Fruit fly (Drosophila melanogaster): ENCODE results near the gene Srp72.

Srp72 gene

dm6 chr3R:20555023-20555422 lies 33.5 kb upstream of the Srp72 start (continued):
- TF ChIP-seq tap (tag; optimal IDR thresholded peaks at IDR 0.05) (peak; percentile 74), corto (GFP tag; optimal IDR thresholded peaks at IDR 0.05) (peak; percentile 36), Bteb2 (GFP tag; optimal IDR thresholded peaks at IDR 0.05) (no peak), CG13894 (tag; optimal IDR thresholded peaks at IDR 0.05) (peak; percentile 67), ac (GFP tag; optimal IDR thresholded peaks at IDR 0.05) (no peak), lab (GFP tag; optimal IDR thresholded peaks at IDR 0.05) (peak; percentile 89), ssp (GFP tag; IDR thresholded peaks at IDR 0.05) (peak; percentile 40; the same call in 1 of the 2 replicates), Spps (tag; optimal IDR thresholded peaks at IDR 0.05) (no peak), CG9609 (GFP tag; optimal IDR thresholded peaks at IDR 0.05) (no peak), CG1647 (GFP tag; optimal IDR thresholded peaks at IDR 0.05) (peak; percentile 30), Fer3 (tag; optimal IDR thresholded peaks at IDR 0.05) (peak; percentile 80), dan (GFP tag; IDR thresholded peaks at IDR 0.05) (no peak), fd102C (GFP tag; optimal IDR thresholded peaks at IDR 0.05) (no peak), Mrtf (GFP tag; IDR thresholded peaks at IDR 0.05) (no peak), CG17385 (GFP tag; optimal IDR thresholded peaks at IDR 0.05) (no peak), Jarid2 (GFP tag; optimal IDR thresholded peaks at IDR 0.05) (no peak), ATbp (GFP tag; optimal IDR thresholded peaks at IDR 0.05) (no peak), jing (GFP tag; optimal IDR thresholded peaks at IDR 0.05) (no peak), br (optimal IDR thresholded peaks at IDR 0.05) (no peak), dati (GFP tag; IDR thresholded peaks at IDR 0.05) (no peak), org-1 (GFP tag; optimal IDR thresholded peaks at IDR 0.05) (no peak), Sox102F (GFP tag; optimal IDR thresholded peaks at IDR 0.05) (no peak), CG32767 (GFP tag; IDR thresholded peaks at IDR 0.05) (no peak), dmrt99B (tag; optimal IDR thresholded peaks at IDR 0.05) (peak; percentile 57), NK7.1 (GFP tag; optimal IDR thresholded peaks at IDR 0.05) (no peak), pros (GFP tag; optimal IDR thresholded peaks at IDR 0.05) (no peak), CG7987 (GFP tag; optimal IDR thresholded peaks at IDR 0.05) (no peak), zfh1 (GFP tag; IDR thresholded peaks at IDR 0.05) (no peak), Opbp (GFP tag; IDR thresholded peaks at IDR 0.05; ENCODE audit: partially characterized antibody) (no peak), vvl (GFP tag; IDR thresholded peaks at IDR 0.05) (peak; percentile 87), CG18599 (GFP tag; optimal IDR thresholded peaks at IDR 0.05) (peak; percentile 75), CG5245 (GFP tag; optimal IDR thresholded peaks at IDR 0.05) (no peak), CG3065 (GFP tag; optimal IDR thresholded peaks at IDR 0.05) (no peak), danr (GFP tag; IDR thresholded peaks at IDR 0.05) (no peak), ttk (GFP tag; IDR thresholded peaks at IDR 0.05) (0 out of 2 replicates have a peak, but pooled peaks have one; percentile 20), CG11093 (GFP tag; IDR thresholded peaks at IDR 0.05) (peak; percentile 38; the same call in 1 of the 3 replicates), insv (GFP tag; optimal IDR thresholded peaks at IDR 0.05) (no peak), CG13287 (GFP tag; IDR thresholded peaks at IDR 0.05; ENCODE audit: partially characterized antibody) (no peak), NC2β (GFP tag; optimal IDR thresholded peaks at IDR 0.05) (no peak), HHEX (GFP tag; optimal IDR thresholded peaks at IDR 0.05) (peak; percentile 54), Bdp1 (GFP tag; optimal IDR thresholded peaks at IDR 0.05) (no peak), CG31388 (GFP tag; optimal IDR thresholded peaks at IDR 0.05) (no peak), MTF-1 (GFP tag; optimal IDR thresholded peaks at IDR 0.05; ENCODE audit: borderline replicate concordance) (no peak), ap (GFP tag; IDR thresholded peaks at IDR 0.05) (0 out of 2 replicates have a peak, but pooled peaks have one; percentile 14), toy (GFP tag; IDR thresholded peaks at IDR 0.05) (peak; percentile 40; the same call in 1 of the 2 replicates), CG15514 (GFP tag; optimal IDR thresholded peaks at IDR 0.05) (peak; percentile 43), CG1832 (GFP tag; optimal IDR thresholded peaks at IDR 0.05) (no peak), CG10366 (GFP tag; IDR thresholded peaks at IDR 0.05) (no peak), CG14860 (GFP tag; IDR thresholded peaks at IDR 0.05; ENCODE audit: partially characterized antibody) (no peak), CG2202 (tag; optimal IDR thresholded peaks at IDR 0.05) (no peak), Dp (GFP tag; optimal IDR thresholded peaks at IDR 0.05) (no peak)
